Worm (Caenorhabditis elegans) whole organism, L4 larva: ENCODE results near the gene nasp-1.

Source experiments
- aly-2 ChIP-seq: sonication (generic microtip); optimal IDR thresholded peaks from 2 replicates; lab custom pipeline; 2018; ENCODE audit warnings: missing biosample characterization, missing genetic modification characterization
- ceh-28 ChIP-seq: fragments of 150-350 bp; optimal IDR thresholded peaks from 2 replicates; lab custom pipeline; 2014; ENCODE audit warnings: missing biosample characterization, missing genetic modification reagents, missing genetic modification characterization
- lim-7 ChIP-seq: fragments of 200-800 bp; sonication (Bioruptor generic); IDR thresholded peaks from 2 replicates; pipeline ENCODE4 v1.3.6; 2022; ENCODE audit warnings: missing genetic modification characterization, missing compliant biosample characterization
- lin-13 ChIP-seq: fragments of 150-350 bp; optimal IDR thresholded peaks from 2 replicates; lab custom pipeline; 2014; ENCODE audit warnings: missing biosample characterization, missing genetic modification reagents, missing genetic modification characterization
- lin-39 ChIP-seq: fragments of 150-350 bp; optimal IDR thresholded peaks from 2 replicates; lab custom pipeline; 2014; ENCODE audit warnings: missing biosample characterization, missing genetic modification reagents, missing genetic modification characterization
- lsy-2 ChIP-seq, 2 experiments: fragments of 150-350 bp in 1 of 2; sonication (generic microtip) in 1 of 2; optimal IDR thresholded peaks; 2 replicates each; lab custom pipeline; 2014 to 2017; ENCODE audit warnings: missing biosample characterization in 2 of 2, missing genetic modification characterization in 2 of 2
- snpc-4 ChIP-seq: fragments of 150-350 bp; optimal IDR thresholded peaks from 2 replicates; lab custom pipeline; 2014; ENCODE audit warnings: missing biosample characterization, missing genetic modification characterization
- zag-1 ChIP-seq: fragments of 150-350 bp; optimal IDR thresholded peaks from 2 replicates; lab custom pipeline; 2014; ENCODE audit warnings: missing biosample characterization, missing genetic modification characterization
- zfp-2 ChIP-seq: sonication (generic microtip); optimal IDR thresholded peaks from 2 replicates; lab custom pipeline; 2016; ENCODE audit warnings: mild to moderate bottlenecking, missing genetic modification characterization, missing compliant biosample characterization

DNA sequence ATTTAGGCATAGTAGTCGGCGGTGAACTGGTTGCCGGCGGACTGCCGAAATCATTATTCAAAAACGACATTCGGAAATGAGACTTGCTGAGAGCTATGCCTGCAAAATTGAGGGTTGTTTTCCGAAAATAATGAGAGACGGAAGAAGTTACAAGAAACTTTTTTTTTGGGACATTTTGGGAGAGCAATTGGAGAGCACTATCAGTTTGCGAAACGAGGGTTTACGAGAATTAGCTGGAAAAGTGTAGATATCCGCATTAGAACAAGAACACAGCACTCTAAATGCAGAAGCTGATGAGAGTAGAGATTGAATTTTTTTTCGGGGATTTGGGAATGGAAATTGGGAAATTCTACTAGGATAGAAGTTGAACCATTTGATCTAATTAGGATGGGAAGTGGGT, 46.1 kb downstream of the nasp-1 start, which contains the start of gene pqm-1:
- TF ChIP-seq ceh-28 (tag; lab: Kevin White, UChicago) (no peak), snpc-4 (tag; lab: Kevin White, UChicago) (no peak), zfp-2 (tag; lab: Kevin White, UChicago) (no peak), aly-2 (no peak), lin-13 (GFP tag; lab: Kevin White, UChicago) (no peak), lin-39 (tag; lab: Kevin White, UChicago) (no peak), zag-1 (tag; lab: Kevin White, UChicago) (no peak), lim-7 (GFP tag; lab: Robert Waterston, UW) (no peak), lsy-2 (tag; optimal IDR thresholded peaks at IDR 0.05; lab: Kevin White, UChicago) (no peak)
